Fruit fly (Drosophila melanogaster): Measurements from ENCODE around the gene eg.
A peak's percentile ranks its signal among the peaks of the same experiment; 100 is the strongest.

Gene eg

DNA sequence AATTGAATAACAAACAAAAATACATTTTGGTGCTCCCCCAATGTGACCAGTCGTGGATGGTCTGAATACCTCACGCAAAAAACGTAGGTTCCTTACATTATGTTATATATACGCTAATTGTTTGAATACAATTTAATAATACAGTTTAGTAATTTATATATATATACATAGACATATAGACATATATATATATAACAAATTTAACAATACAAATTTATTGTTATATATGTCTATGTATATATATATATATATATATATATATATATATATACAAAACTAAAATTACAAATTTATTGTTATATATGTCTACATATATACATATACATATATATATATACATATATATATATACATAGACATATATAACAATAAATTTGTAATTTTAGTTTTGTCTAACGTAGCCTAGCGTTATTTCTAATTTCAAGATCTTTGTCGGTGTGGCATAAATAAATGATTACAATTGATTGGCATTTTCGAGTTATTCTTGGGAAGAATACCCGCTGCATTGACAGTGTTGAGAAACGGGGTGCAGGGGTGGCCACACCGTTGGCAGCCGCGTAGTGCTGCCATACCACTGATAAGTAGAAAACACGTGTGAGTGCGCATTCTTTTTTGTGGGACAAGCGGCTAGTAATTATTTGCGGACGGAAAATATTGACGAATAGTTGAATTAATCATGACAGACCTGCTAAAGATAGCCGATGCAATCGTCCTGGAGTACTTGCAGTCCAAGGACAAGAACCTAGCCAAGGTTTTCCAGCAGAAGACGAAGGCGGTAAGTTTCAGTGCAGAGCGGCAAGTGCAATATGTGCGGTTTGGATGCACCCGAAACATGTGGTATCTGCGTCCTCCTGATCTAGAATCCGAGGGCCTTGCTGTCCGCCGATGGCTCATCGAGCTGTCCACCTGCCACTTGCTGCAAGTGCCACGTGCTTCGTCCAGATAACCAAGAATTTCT is 24.0 kb downstream of the eg start, which contains the start of the genes CG7148 and Nopp140 (continued):
- TF ChIP-seq CG17328 (GFP tag; IDR thresholded peaks at IDR 0.05) (peak; percentile 65), chif (GFP tag; optimal IDR thresholded peaks at IDR 0.05) (peak; percentile 26 to 54), ems (GFP tag; optimal IDR thresholded peaks at IDR 0.05) (peak; percentile 60), CG3163 (GFP tag; optimal IDR thresholded peaks at IDR 0.05) (peak; percentile 38), pho (GFP tag; optimal IDR thresholded peaks at IDR 0.05) (peak; percentile 71), CG4424 (GFP tag; optimal IDR thresholded peaks at IDR 0.05) (peak; percentile 52), CG13894 (tag; optimal IDR thresholded peaks at IDR 0.05) (peak; percentile 72), Hand (GFP tag; optimal IDR thresholded peaks at IDR 0.05) (peak; percentile 10), CG15011 (GFP tag; optimal IDR thresholded peaks at IDR 0.05) (no peak), zen (tag; optimal IDR thresholded peaks at IDR 0.05) (peak; percentile 9), CG13287 (GFP tag; IDR thresholded peaks at IDR 0.05; ENCODE audit: partially characterized antibody) (peak; percentile 39; the same call in 1 of the 2 replicates), btn (GFP tag; optimal IDR thresholded peaks at IDR 0.05) (no peak), CG12219 (GFP tag; optimal IDR thresholded peaks at IDR 0.05) (peak; percentile 3), CG10321 (GFP tag; IDR thresholded peaks at IDR 0.05) (peak; percentile 46; the same call in 1 of the 2 replicates), Ada2b (GFP tag; IDR thresholded peaks at IDR 0.05) (peak; percentile 56), lov (optimal IDR thresholded peaks at IDR 0.05) (no peak), lov (GFP tag; IDR thresholded peaks at IDR 0.05) (peak; percentile 54; the same call in 1 of the 3 replicates), Fer2 (tag; optimal IDR thresholded peaks at IDR 0.05) (peak; percentile 44), Sry-β (GFP tag; optimal IDR thresholded peaks at IDR 0.05) (no peak), CG8281 (tag; optimal IDR thresholded peaks at IDR 0.05) (peak; percentile 13), CG14050 (GFP tag; IDR thresholded peaks at IDR 0.05) (0 out of 3 replicates have a peak, but pooled peaks have one; percentile 11), pfk (GFP tag; optimal IDR thresholded peaks at IDR 0.05) (peak; percentile 34), CG17829 (tag; optimal IDR thresholded peaks at IDR 0.05) (peak; percentile 61), ap (GFP tag; IDR thresholded peaks at IDR 0.05) (no peak), lmd (GFP tag; IDR thresholded peaks at IDR 0.05) (peak; percentile 66; the same call in 1 of the 2 replicates), cwo (GFP tag; optimal IDR thresholded peaks at IDR 0.05) (peak; percentile 78), CG18619 (GFP tag; optimal IDR thresholded peaks at IDR 0.05) (peak; percentile 39), NK7.1 (GFP tag; optimal IDR thresholded peaks at IDR 0.05) (no peak), CG12942 (GFP tag; optimal IDR thresholded peaks at IDR 0.05) (peak; percentile 70), amos (GFP tag; IDR thresholded peaks at IDR 0.05; ENCODE audit: partially characterized antibody) (peak; percentile 34; the same call in 1 of the 2 replicates), CG11398 (GFP tag; optimal IDR thresholded peaks at IDR 0.05) (peak; percentile 32), zfh2 (GFP tag; optimal IDR thresholded peaks at IDR 0.05) (peak; percentile 69), schlank (tag; optimal IDR thresholded peaks at IDR 0.05) (peak; percentile 63), unpg (GFP tag; optimal IDR thresholded peaks at IDR 0.05) (peak; percentile 63), CG34224 (GFP tag; IDR thresholded peaks at IDR 0.05; ENCODE audit: partially characterized antibody) (peak; percentile 32; the same call in 1 of the 3 replicates), Meics (GFP tag; optimal IDR thresholded peaks at IDR 0.05) (peak; percentile 66), CG2129 (GFP tag; IDR thresholded peaks at IDR 0.05; ENCODE audit: partially characterized antibody) (no peak), Tbp (GFP tag; optimal IDR thresholded peaks at IDR 0.05) (no peak), CG15269 (tag; optimal IDR thresholded peaks at IDR 0.05) (peak; percentile 71), CG42726 (GFP tag; IDR thresholded peaks at IDR 0.05; ENCODE audit: partially characterized antibody) (peak; percentile 35; the same call in 1 of the 2 replicates), CG15696 (tag; optimal IDR thresholded peaks at IDR 0.05) (peak; percentile 36), CG17359 (tag; optimal IDR thresholded peaks at IDR 0.05) (peak; percentile 71), disco-r (GFP tag; optimal IDR thresholded peaks at IDR 0.05) (no peak), CG4730 (GFP tag; IDR thresholded peaks at IDR 0.05) (peak; percentile 43), CG2889 (GFP tag; IDR thresholded peaks at IDR 0.05) (0 out of 3 replicates have a peak, but pooled peaks have one; percentile 43), da (GFP tag; optimal IDR thresholded peaks at IDR 0.05) (no peak), vfl (GFP tag; optimal IDR thresholded peaks at IDR 0.05) (peak; percentile 59)

All from whole organism, embryonic.